Fruit fly (Drosophila melanogaster): ENCODE results near the gene CG5131.
A peak's percentile ranks its signal among the peaks of the same experiment; 100 is the strongest.

Gene CG5131

dm6 chr2L:17480943-17481580, 3.2 kb upstream of the CG5131 start, which contains the start of the genes fws and Lamtor3 (continued):
- TF ChIP-seq CG9609 (GFP tag; optimal IDR thresholded peaks at IDR 0.05), result peak; percentile 90
- TF ChIP-seq C15 (GFP tag; IDR thresholded peaks at IDR 0.05), result peak; percentile 98
- no peak for TF ChIP-seq h (optimal IDR thresholded peaks at IDR 0.05)
- TF ChIP-seq eyg (GFP tag; optimal IDR thresholded peaks at IDR 0.05), result peak; percentile 61
- TF ChIP-seq CG16863 (GFP tag; optimal IDR thresholded peaks at IDR 0.05), result peak; percentile 80
- TF ChIP-seq pan (optimal IDR thresholded peaks at IDR 0.05), result no peak
- TF ChIP-seq pan (GFP tag; optimal IDR thresholded peaks at IDR 0.05 in 1 of 2, IDR thresholded peaks at IDR 0.05 in 1 of 2), result peak in 1 of 2 experiments; percentile 100
- TF ChIP-seq CG8924 (tag; optimal IDR thresholded peaks at IDR 0.05), result peak; percentile 98
- TF ChIP-seq zfh1 (GFP tag; IDR thresholded peaks at IDR 0.05), result peak; percentile 99
- TF ChIP-seq CG16779 (GFP tag; IDR thresholded peaks at IDR 0.05), result peak; percentile 98
- TF ChIP-seq CG6689 (GFP tag; IDR thresholded peaks at IDR 0.05), result peak; percentile 99
- TF ChIP-seq D19A (tag; optimal IDR thresholded peaks at IDR 0.05), result peak; percentile 93
- TF ChIP-seq CG17912 (GFP tag; optimal IDR thresholded peaks at IDR 0.05), result peak; percentile 19
- peak; percentile 83 for TF ChIP-seq CG1647 (GFP tag; optimal IDR thresholded peaks at IDR 0.05)
- 0 out of 3 replicates have a peak, but pooled peaks have one; percentile 43 for TF ChIP-seq CG7963 (GFP tag; IDR thresholded peaks at IDR 0.05; ENCODE audit: partially characterized antibody)
- peak; percentile 99 for TF ChIP-seq wor (GFP tag; IDR thresholded peaks at IDR 0.05)
- peak; percentile 94 for TF ChIP-seq schlank (tag; optimal IDR thresholded peaks at IDR 0.05)
- no peak for TF ChIP-seq CG14965 (GFP tag; optimal IDR thresholded peaks at IDR 0.05; ENCODE audit: borderline replicate concordance)
- peak; percentile 100 for TF ChIP-seq vvl (GFP tag; IDR thresholded peaks at IDR 0.05)
- TF ChIP-seq CG11398 (GFP tag; optimal IDR thresholded peaks at IDR 0.05), result peak; percentile 74
- TF ChIP-seq CG1602 (GFP tag; optimal IDR thresholded peaks at IDR 0.05), result peak; percentile 97
- TF ChIP-seq pita (GFP tag; optimal IDR thresholded peaks at IDR 0.05), result no peak
- TF ChIP-seq run (tag; optimal IDR thresholded peaks at IDR 0.05), result peak; percentile 92
- TF ChIP-seq zfh2 (GFP tag; optimal IDR thresholded peaks at IDR 0.05), result peak; percentile 97
- peak; percentile 91 to 98 for TF ChIP-seq Hr51 (GFP tag; optimal IDR thresholded peaks at IDR 0.05)
- TF ChIP-seq insv (GFP tag; optimal IDR thresholded peaks at IDR 0.05), result no peak
- TF ChIP-seq Stat92E (GFP tag; optimal IDR thresholded peaks at IDR 0.05), result peak in 1 of 3 experiments; percentile 49
- TF ChIP-seq CG3838 (GFP tag; optimal IDR thresholded peaks at IDR 0.05), result peak; percentile 87
- TF ChIP-seq grau (tag; optimal IDR thresholded peaks at IDR 0.05), result peak; percentile 97
- TF ChIP-seq Oaz (GFP tag; IDR thresholded peaks at IDR 0.05), result peak; percentile 98
- TF ChIP-seq fd96Cb (tag; optimal IDR thresholded peaks at IDR 0.05), result peak; percentile 98
- TF ChIP-seq Neu2 (GFP tag; optimal IDR thresholded peaks at IDR 0.05; ENCODE audit: borderline replicate concordance), result no peak
- peak; percentile 96 for TF ChIP-seq CG12155 (GFP tag; optimal IDR thresholded peaks at IDR 0.05)
- peak; percentile 98 for TF ChIP-seq CG1233 (GFP tag; optimal IDR thresholded peaks at IDR 0.05)
- peak; percentile 100 for TF ChIP-seq ase (GFP tag; IDR thresholded peaks at IDR 0.05)
- TF ChIP-seq klu (GFP tag; IDR thresholded peaks at IDR 0.05), result peak; percentile 98
- peak; percentile 99 for TF ChIP-seq seq (GFP tag; IDR thresholded peaks at IDR 0.05)
- peak; percentile 98 for TF ChIP-seq dmrt11E (tag; optimal IDR thresholded peaks at IDR 0.05)
- peak; percentile 99 for TF ChIP-seq HLH3B (GFP tag; IDR thresholded peaks at IDR 0.05)
- TF ChIP-seq Meics (GFP tag; optimal IDR thresholded peaks at IDR 0.05), result peak; percentile 98
- TF ChIP-seq Atf6 (GFP tag; IDR thresholded peaks at IDR 0.05), result peak; percentile 98
- TF ChIP-seq ranshi (GFP tag; IDR thresholded peaks at IDR 0.05), result peak; percentile 99
- TF ChIP-seq NC2α (GFP tag; optimal IDR thresholded peaks at IDR 0.05), result peak; percentile 52
- TF ChIP-seq CG4424 (GFP tag; optimal IDR thresholded peaks at IDR 0.05), result peak; percentile 96
- TF ChIP-seq Gsc (GFP tag; IDR thresholded peaks at IDR 0.05), result peak; percentile 97
- peak; percentile 98 for TF ChIP-seq dmrt99B (tag; optimal IDR thresholded peaks at IDR 0.05)
- peak; percentile 88 for TF ChIP-seq CG13123 (GFP tag; optimal IDR thresholded peaks at IDR 0.05)
- peak; percentile 51; the same call in 1 of the 3 replicates for TF ChIP-seq Opbp (GFP tag; IDR thresholded peaks at IDR 0.05; ENCODE audit: partially characterized antibody)
- TF ChIP-seq cwo (GFP tag; optimal IDR thresholded peaks at IDR 0.05), result peak; percentile 95
- TF ChIP-seq CG7372 (GFP tag; IDR thresholded peaks at IDR 0.05), result peak; percentile 99
